Fruit fly (Drosophila melanogaster): ENCODE results near the gene CG1544.

- no peak for TF ChIP-seq CG6813 (GFP tag; optimal IDR thresholded peaks at IDR 0.05)
- peak; percentile 66 for TF ChIP-seq MTF-1 (GFP tag; optimal IDR thresholded peaks at IDR 0.05; ENCODE audit: borderline replicate concordance)
- TF ChIP-seq CG7839 (tag; optimal IDR thresholded peaks at IDR 0.05), result peak; percentile 19
- peak; percentile 42 for TF ChIP-seq CG4424 (GFP tag; optimal IDR thresholded peaks at IDR 0.05)
- TF ChIP-seq Nf-YB (GFP tag; optimal IDR thresholded peaks at IDR 0.05), result no peak
- TF ChIP-seq Trl (optimal IDR thresholded peaks at IDR 0.05), result peak; percentile 70 to 82
- peak; percentile 59 for TF ChIP-seq Trl (GFP tag; optimal IDR thresholded peaks at IDR 0.05)
- TF ChIP-seq CG17568 (GFP tag; optimal IDR thresholded peaks at IDR 0.05), result peak; percentile 47
- TF ChIP-seq tna (GFP tag; IDR thresholded peaks at IDR 0.05; ENCODE audit: partially characterized antibody), result no peak
- peak; percentile 62 for TF ChIP-seq CG12071 (GFP tag; optimal IDR thresholded peaks at IDR 0.05)
- no peak for TF ChIP-seq CG10321 (GFP tag; IDR thresholded peaks at IDR 0.05)
- TF ChIP-seq nerfin-1 (tag; optimal IDR thresholded peaks at IDR 0.05), result peak; percentile 20
- no peak for TF ChIP-seq CG5245 (GFP tag; optimal IDR thresholded peaks at IDR 0.05)
- peak; percentile 15 for TF ChIP-seq Sox102F (GFP tag; optimal IDR thresholded peaks at IDR 0.05)
- TF ChIP-seq CG15011 (GFP tag; optimal IDR thresholded peaks at IDR 0.05), result no peak
Observed at dm6 chr3R:31168968-31169367, 27.7 kb upstream of the CG1544 start, which contains the start of gene stops.
